Worm (Caenorhabditis elegans) whole organism, L4 larva: Measurements from ENCODE around the gene gad-2.
"Not testable (repeated sequence)": the region's sequence is repeated elsewhere in the genome, so short reads cannot be mapped to it uniquely, and the experiment has no call there.

ENCODE experiments used
- D1046.2 ChIP-seq: fragments of 200-800 bp; sonication (Bioruptor generic); IDR thresholded peaks from 2 replicates; pipeline ENCODE4 v1.3.6; 2022; ENCODE audit warnings: missing genetic modification characterization, missing compliant biosample characterization
- F26F4.8 ChIP-seq: fragments of 200-800 bp; sonication (Bioruptor generic); conservative IDR thresholded peaks from 2 replicates; pipeline ENCODE4 v1.3.6; 2022; ENCODE audit warnings: missing genetic modification characterization, missing compliant biosample characterization
- F37D6.2 ChIP-seq: sonication (generic microtip); optimal IDR thresholded peaks from 2 replicates; lab custom pipeline; 2016; ENCODE audit warnings: mild to moderate bottlenecking, missing genetic modification characterization, missing compliant biosample characterization
- T20F7.1 ChIP-seq: fragments of 200-800 bp; sonication (Bioruptor generic); optimal IDR thresholded peaks from 2 replicates; lab custom pipeline; 2018; ENCODE audit warnings: mild to moderate bottlenecking, missing genetic modification characterization, missing compliant biosample characterization
- Y48G9A.11 ChIP-seq: fragments of 200-800 bp; sonication (Bioruptor generic); IDR thresholded peaks from 2 replicates; pipeline ENCODE4 v1.3.6; 2022; ENCODE audit warnings: missing genetic modification reagents, missing genetic modification characterization, missing compliant biosample characterization
- Y75B8A.6 ChIP-seq: fragments of 200-800 bp; sonication (Bioruptor generic); IDR thresholded peaks from 2 replicates; pipeline ENCODE4 v1.3.6; 2022; ENCODE audit warnings: missing genetic modification reagents, missing genetic modification characterization, missing compliant biosample characterization
- ZK337.2 ChIP-seq: fragments of 200-800 bp; sonication (Bioruptor generic); IDR thresholded peaks from 2 replicates; pipeline ENCODE4 v1.3.6; 2022; ENCODE audit warnings: missing genetic modification reagents, missing genetic modification characterization, missing compliant biosample characterization
- aha-1 ChIP-seq: fragments of 150-350 bp; peaks from one replicate; lab custom pipeline; 2014; ENCODE audit warnings: missing biosample characterization, missing genetic modification characterization
- aly-2 ChIP-seq: sonication (generic microtip); optimal IDR thresholded peaks from 2 replicates; lab custom pipeline; 2018; ENCODE audit warnings: missing biosample characterization, missing genetic modification characterization
- arid-1 ChIP-seq: fragments of 200-800 bp; sonication (Bioruptor generic); conservative IDR thresholded peaks from 2 replicates; pipeline ENCODE4 v1.3.6; 2022; ENCODE audit warnings: missing genetic modification reagents, missing genetic modification characterization, missing compliant biosample characterization
- attf-4 ChIP-seq: sonication (generic microtip); optimal IDR thresholded peaks from 3 replicates; lab custom pipeline; 2017; ENCODE audit warnings: missing biosample characterization, missing genetic modification characterization
- cey-2 ChIP-seq: sonication (generic microtip); optimal IDR thresholded peaks from 3 replicates; lab custom pipeline; 2017; ENCODE audit warnings: missing genetic modification characterization, mild to moderate bottlenecking, missing compliant biosample characterization, antibody characterized with exemption, borderline replicate concordance; ENCODE audit not compliant: insufficient read depth
- daf-19 ChIP-seq: fragments of 200-800 bp; sonication (Bioruptor generic); conservative IDR thresholded peaks from 2 replicates; pipeline ENCODE4 v1.3.6; 2022; ENCODE audit warnings: missing genetic modification characterization, missing compliant biosample characterization
- daf-8 ChIP-seq: fragments of 200-800 bp; sonication (Bioruptor generic); IDR thresholded peaks from 2 replicates; pipeline ENCODE4 v1.3.6; 2022; ENCODE audit warnings: missing genetic modification characterization, missing compliant biosample characterization
- dmd-9 ChIP-seq: fragments of 200-800 bp; sonication (Bioruptor generic); IDR thresholded peaks from 2 replicates; pipeline ENCODE4 v1.3.6; 2022; ENCODE audit warnings: missing genetic modification reagents, missing genetic modification characterization, missing compliant biosample characterization
- egl-27 ChIP-seq: sonication (generic microtip); optimal IDR thresholded peaks from 3 replicates; lab custom pipeline; 2017; ENCODE audit warnings: missing biosample characterization, missing genetic modification reagents, missing genetic modification characterization
- gei-8 ChIP-seq: fragments of 200-800 bp; sonication (Bioruptor generic); optimal IDR thresholded peaks from 2 replicates; lab custom pipeline; 2018; ENCODE audit warnings: mild to moderate bottlenecking, missing genetic modification characterization, missing compliant biosample characterization
- hlh-11 ChIP-seq: fragments of 200-800 bp; sonication (Bioruptor generic); optimal IDR thresholded peaks from 2 replicates; lab custom pipeline; 2018; ENCODE audit warnings: mild to moderate bottlenecking, missing genetic modification characterization, missing compliant biosample characterization
- lim-7 ChIP-seq: fragments of 200-800 bp; sonication (Bioruptor generic); IDR thresholded peaks from 2 replicates; pipeline ENCODE4 v1.3.6; 2022; ENCODE audit warnings: missing genetic modification characterization, missing compliant biosample characterization
- lin-39 ChIP-seq: fragments of 150-350 bp; optimal IDR thresholded peaks from 2 replicates; lab custom pipeline; 2014; ENCODE audit warnings: missing biosample characterization, missing genetic modification reagents, missing genetic modification characterization
- mes-2 ChIP-seq: sonication (generic microtip); optimal IDR thresholded peaks from 2 replicates; lab custom pipeline; 2016; ENCODE audit warnings: missing genotype, mild to moderate bottlenecking, missing genetic modification characterization, missing compliant biosample characterization; ENCODE audit not compliant: poor library complexity, severe bottlenecking
- nhr-10 ChIP-seq: fragments of 150-350 bp; optimal IDR thresholded peaks from 2 replicates; lab custom pipeline; 2014; ENCODE audit warnings: missing biosample characterization, missing genetic modification characterization
- nhr-102 ChIP-seq: sonication (generic microtip); optimal IDR thresholded peaks from 2 replicates; lab custom pipeline; 2016; ENCODE audit warnings: mild to moderate bottlenecking, missing genetic modification characterization, moderate library complexity, missing compliant biosample characterization
- nhr-237 ChIP-seq: sonication (generic microtip); optimal IDR thresholded peaks from 2 replicates; lab custom pipeline; 2017; ENCODE audit warnings: missing biosample characterization, missing genetic modification characterization
- nhr-25 ChIP-seq: sonication (generic microtip); optimal IDR thresholded peaks from 2 replicates; lab custom pipeline; 2017; ENCODE audit warnings: missing genetic modification characterization, mild to moderate bottlenecking, missing compliant biosample characterization, antibody characterized with exemption, moderate library complexity, borderline replicate concordance; ENCODE audit not compliant: insufficient read depth
- nhr-77 ChIP-seq: fragments of 150-350 bp; optimal IDR thresholded peaks from 2 replicates; lab custom pipeline; 2014; ENCODE audit warnings: missing biosample characterization, missing genetic modification characterization
- php-3 ChIP-seq: fragments of 200-800 bp; sonication (Bioruptor generic); IDR thresholded peaks from 2 replicates; pipeline ENCODE4 v1.3.6; 2022; ENCODE audit warnings: missing genetic modification reagents, missing genetic modification characterization, missing compliant biosample characterization
- rbr-2 ChIP-seq: sonication (generic microtip); optimal IDR thresholded peaks from 2 replicates; lab custom pipeline; 2016; ENCODE audit warnings: missing genotype, missing genetic modification characterization, missing compliant biosample characterization
- saeg-2 ChIP-seq: fragments of 200-800 bp; sonication (Bioruptor generic); IDR thresholded peaks from 2 replicates; pipeline ENCODE4 v1.3.6; 2022; ENCODE audit warnings: missing genetic modification reagents, missing genetic modification characterization, missing compliant biosample characterization
- spr-1 ChIP-seq: sonication (generic microtip); optimal IDR thresholded peaks from 2 replicates; lab custom pipeline; 2016; ENCODE audit warnings: mild to moderate bottlenecking, missing genetic modification characterization, missing compliant biosample characterization
- spr-3 ChIP-seq: fragments of 200-800 bp; sonication (Bioruptor generic); optimal IDR thresholded peaks from 2 replicates; lab custom pipeline; 2018; ENCODE audit warnings: mild to moderate bottlenecking, missing genetic modification characterization, missing compliant biosample characterization
- tag-97 ChIP-seq: fragments of 200-800 bp; sonication (Bioruptor generic); IDR thresholded peaks from 2 replicates; pipeline ENCODE4 v1.3.6; 2022; ENCODE audit warnings: missing genetic modification characterization, missing compliant biosample characterization
- unc-62 ChIP-seq, 3 experiments: fragments of 150-350 bp in 1 of 3; sonication (generic microtip); optimal IDR thresholded peaks in 2 of 3; peaks in 1 of 3; 1 replicate in 1 of 3; 2 replicates in 2 of 3; lab custom pipeline; 2014 to 2017; ENCODE audit warnings: missing biosample characterization in 3 of 3, missing genetic modification characterization in 3 of 3, missing genetic modification reagents in 3 of 3, missing genotype in 1 of 3
- zag-1 ChIP-seq: fragments of 150-350 bp; optimal IDR thresholded peaks from 2 replicates; lab custom pipeline; 2014; ENCODE audit warnings: missing biosample characterization, missing genetic modification characterization

Gene gad-2

ce11 chrX:7393167-7393566 lies at the start of gene gad-2:
Gene gad-2 (plus strand): TSS chrX:7393467.
- no peak for TF ChIP-seq unc-62 (GFP tag; optimal IDR thresholded peaks at IDR 0.05 in 1 of 2; lab: Kevin White, UChicago)
- TF ChIP-seq unc-62 (tag; optimal IDR thresholded peaks at IDR 0.05; lab: Kevin White, UChicago) = no peak
- TF ChIP-seq arid-1 (GFP tag; lab: Robert Waterston, UW) = no peak
- no peak for TF ChIP-seq aly-2 (tag; lab: Kevin White, UChicago)
- TF ChIP-seq nhr-237 (tag; lab: Kevin White, UChicago) = no peak
- TF ChIP-seq F37D6.2 (tag; lab: Kevin White, UChicago) = no peak
- TF ChIP-seq cey-2 (tag; lab: Kevin White, UChicago) = no peak
- no peak for TF ChIP-seq daf-19
- TF ChIP-seq ZK337.2 (GFP tag; lab: Robert Waterston, UW) = no peak
- no peak for TF ChIP-seq spr-1 (tag; lab: Kevin White, UChicago)
- TF ChIP-seq rbr-2 (tag; lab: Kevin White, UChicago) = no peak
- TF ChIP-seq daf-8 (GFP tag; lab: Robert Waterston, UW) = no peak
- no peak for TF ChIP-seq lin-39 (tag; lab: Kevin White, UChicago)
- TF ChIP-seq gei-8 (GFP tag; lab: Kevin White, UChicago) = no peak
- TF ChIP-seq attf-4 (tag; lab: Kevin White, UChicago) = no peak
- TF ChIP-seq nhr-10 (tag; lab: Kevin White, UChicago) = no peak
- no peak for TF ChIP-seq spr-3 (GFP tag; lab: Kevin White, UChicago)
- no peak for TF ChIP-seq Y48G9A.11 (GFP tag; lab: Robert Waterston, UW)

DNA sequence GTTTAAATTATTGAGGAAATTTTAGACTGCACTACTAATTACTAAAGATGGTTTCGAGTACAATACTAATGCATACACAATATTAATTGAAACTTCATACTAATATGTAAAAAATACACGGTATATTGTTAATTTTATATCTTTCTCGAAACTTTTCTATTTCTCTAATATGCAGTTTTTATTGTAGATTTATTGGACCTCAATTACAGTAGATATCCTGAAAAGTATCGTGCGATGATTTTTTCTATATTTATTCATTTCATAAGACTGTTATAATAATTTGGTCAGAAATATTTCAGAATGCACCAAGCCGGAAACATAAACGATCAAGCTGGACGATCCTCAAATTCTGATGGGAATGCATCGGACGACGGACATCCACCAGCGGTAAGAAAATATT lies 49.5 kb upstream of the gad-2 start, which contains the start of gene C07D8.5:
TSS of gene C07D8.5 (plus strand) at position 301 of the 400 bp plus-strand sequence.
- TF ChIP-seq nhr-25 (tag; lab: Kevin White, UChicago) (no peak), daf-19 (no peak), saeg-2 (GFP tag; lab: Robert Waterston, UW) (no peak), spr-1 (tag; lab: Kevin White, UChicago) (no peak), unc-62 (GFP tag; optimal IDR thresholded peaks at IDR 0.05 in 1 of 2; lab: Kevin White, UChicago) (no peak), unc-62 (tag; optimal IDR thresholded peaks at IDR 0.05; lab: Kevin White, UChicago) (no peak), zag-1 (tag; lab: Kevin White, UChicago) (no peak), nhr-77 (tag; lab: Kevin White, UChicago) (no peak)

DNA sequence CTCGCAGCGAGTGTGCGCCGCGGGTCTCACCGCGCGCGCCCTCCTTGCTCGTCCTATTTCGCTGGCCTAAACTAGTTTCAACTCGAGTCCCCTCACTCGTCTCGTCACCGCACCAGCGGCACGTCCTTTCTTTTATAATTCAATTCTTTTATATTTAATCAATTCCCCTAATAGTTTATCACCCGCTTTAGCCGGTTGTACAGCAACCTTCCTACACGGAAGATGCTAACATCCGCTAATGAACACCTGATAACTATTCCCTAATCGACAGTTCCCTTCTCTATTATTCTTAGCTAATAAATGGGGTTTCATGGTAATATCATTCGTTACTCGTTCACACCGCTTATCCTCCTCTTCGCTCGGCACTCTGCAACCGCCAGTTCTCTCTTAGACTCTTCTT lies 28.0 kb upstream of the gad-2 start, which contains the start of gene C56G3.2:
TSS of gene C56G3.2 (plus strand) at position 301 of the 400 bp plus-strand sequence.
- TF ChIP-seq hlh-11 (tag; lab: Kevin White, UChicago); aha-1 (tag; lab: Kevin White, UChicago); D1046.2 (GFP tag; lab: Robert Waterston, UW): not testable (repeated sequence)

DNA sequence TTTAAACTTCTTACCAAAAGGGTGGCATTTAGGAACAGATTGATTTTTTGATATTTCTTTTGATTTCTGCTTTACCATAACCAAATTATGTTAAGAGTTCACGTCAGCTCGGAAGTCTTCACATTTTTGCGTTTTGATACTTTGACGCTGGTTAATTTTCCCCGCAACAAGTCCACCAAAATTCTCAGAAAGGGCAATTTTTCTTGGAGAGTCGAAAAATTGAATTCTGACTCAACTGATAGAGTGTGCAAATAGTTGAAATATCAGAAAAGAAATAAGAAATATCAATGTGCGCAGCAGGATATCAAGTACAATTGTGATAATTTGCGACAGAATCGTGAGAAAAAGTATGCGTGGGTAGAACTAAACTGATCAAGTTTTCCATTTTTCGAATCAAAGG lies 23.5 kb upstream of the gad-2 start:
- TF ChIP-seq tag-97 (GFP tag; lab: Robert Waterston, UW) = no peak
- TF ChIP-seq mes-2 = no peak
- TF ChIP-seq lim-7 = no peak
- no peak for TF ChIP-seq Y75B8A.6 (GFP tag; lab: Robert Waterston, UW)
- no peak for TF ChIP-seq php-3 (GFP tag; lab: Robert Waterston, UW)
- no peak for TF ChIP-seq nhr-102 (tag; lab: Kevin White, UChicago)
- TF ChIP-seq T20F7.1 (GFP tag; lab: Kevin White, UChicago) = no peak
- TF ChIP-seq F26F4.8 (GFP tag; lab: Robert Waterston, UW) = no peak

ce11 chrX:7371945-7372344 lies 21.3 kb upstream of the gad-2 start:
- no peak for TF ChIP-seq dmd-9 (GFP tag; lab: Robert Waterston, UW)
- TF ChIP-seq ZK337.2 (GFP tag; lab: Robert Waterston, UW) = no peak
- no peak for TF ChIP-seq F37D6.2 (tag; lab: Kevin White, UChicago)
- no peak for TF ChIP-seq daf-8 (GFP tag; lab: Robert Waterston, UW)
- no peak for TF ChIP-seq egl-27 (tag; lab: Kevin White, UChicago)
